Worm (Caenorhabditis elegans) whole organism, early embryonic: ENCODE measurements around the gene his-71.

Source experiments
- F13C5.2 ChIP-seq: sonication (generic microtip); optimal IDR thresholded peaks from 2 replicates; lab custom pipeline; 2017; ENCODE audit warnings: mild to moderate bottlenecking, missing genetic modification characterization, inconsistent platforms, missing compliant biosample characterization
- aly-1 ChIP-seq: sonication (generic microtip); optimal IDR thresholded peaks from 2 replicates; lab custom pipeline; 2016; ENCODE audit warnings: missing genetic modification characterization, missing compliant biosample characterization
- ama-1 ChIP-seq: fragments of 150-350 bp; optimal IDR thresholded peaks from 2 replicates; lab custom pipeline; 2014
- ceh-36 ChIP-seq: sonication (generic microtip); optimal IDR thresholded peaks from 2 replicates; lab custom pipeline; 2016; ENCODE audit warnings: missing genetic modification characterization, inconsistent platforms, missing compliant biosample characterization
- flt-1 ChIP-seq: fragments of 200-800 bp; sonication (Bioruptor generic); IDR thresholded peaks from 2 replicates; pipeline ENCODE4 v1.3.6; 2022; ENCODE audit warnings: missing genetic modification characterization, missing compliant biosample characterization
- hmg-4 ChIP-seq: fragments of 200-800 bp; sonication (Bioruptor generic); optimal IDR thresholded peaks from 2 replicates; lab custom pipeline; 2018; ENCODE audit warnings: mild to moderate bottlenecking, missing genetic modification characterization, missing compliant biosample characterization

- TF ChIP-seq hmg-4 (no peak), aly-1 (no peak), ama-1 (no peak), ceh-36 (tag; lab: Kevin White, UChicago) (no peak), F13C5.2 (tag; lab: Kevin White, UChicago) (no peak), flt-1 (GFP tag; lab: Robert Waterston, UW) (no peak)
Measured at ce11 chrX:7964022-7964421, 17.8 kb downstream of the his-71 start.
